Worm (Caenorhabditis elegans): ENCODE measurements around the gene ccep-97.

ccep-97 gene

ce11 chrV:4846507-4846906, 28.0 kb upstream of the ccep-97 start:
- no peak for TF ChIP-seq ceh-28 (tag; optimal IDR thresholded peaks at IDR 0.05)
- TF ChIP-seq lin-15B (tag; optimal IDR thresholded peaks at IDR 0.05): no peak
- no peak for TF ChIP-seq elt-1 (tag; optimal IDR thresholded peaks at IDR 0.05)
- TF ChIP-seq nhr-12 (tag; optimal IDR thresholded peaks at IDR 0.05): no peak
- no peak for TF ChIP-seq fos-1 (tag; optimal IDR thresholded peaks at IDR 0.05)
- no peak for TF ChIP-seq nhr-23 (tag; optimal IDR thresholded peaks at IDR 0.05)
- TF ChIP-seq nhr-11 (tag; optimal IDR thresholded peaks at IDR 0.05): no peak
- TF ChIP-seq pqm-1 (tag; optimal IDR thresholded peaks at IDR 0.05): no peak
- no peak for TF ChIP-seq nhr-43 (tag; optimal IDR thresholded peaks at IDR 0.05; ENCODE audit: poor library complexity, severe bottlenecking)
- no peak for TF ChIP-seq nhr-76 (tag; optimal IDR thresholded peaks at IDR 0.05)
- no peak for TF ChIP-seq ceh-9 (tag; optimal IDR thresholded peaks at IDR 0.05)
- no peak for TF ChIP-seq tbx-2 (tag; optimal IDR thresholded peaks at IDR 0.05)
- TF ChIP-seq mdl-1 (tag; optimal IDR thresholded peaks at IDR 0.05): no peak
- no peak for TF ChIP-seq ztf-4 (tag; optimal IDR thresholded peaks at IDR 0.05)
- no peak for TF ChIP-seq jun-1 (tag; optimal IDR thresholded peaks at IDR 0.05)
- TF ChIP-seq daf-12 (tag; optimal IDR thresholded peaks at IDR 0.05): no peak
- TF ChIP-seq nhr-25 (tag; optimal IDR thresholded peaks at IDR 0.05): no peak
- TF ChIP-seq ZK546.5 (tag; optimal IDR thresholded peaks at IDR 0.05): no peak
- TF ChIP-seq skn-1 (tag; optimal IDR thresholded peaks at IDR 0.05): no peak
- TF ChIP-seq fkh-2 (tag; optimal IDR thresholded peaks at IDR 0.05): no peak

- TF ChIP-seq ceh-28 (tag; optimal IDR thresholded peaks at IDR 0.05): peak; percentile 26
- peak; percentile 50 for TF ChIP-seq pha-4 (tag; optimal IDR thresholded peaks at IDR 0.05)
- TF ChIP-seq elt-2 (tag; optimal IDR thresholded peaks at IDR 0.05): peak; percentile 26
- TF ChIP-seq nhr-23 (tag; optimal IDR thresholded peaks at IDR 0.05): peak; percentile 8
- TF ChIP-seq pqm-1 (tag; optimal IDR thresholded peaks at IDR 0.05): peak; percentile 39
- no peak for TF ChIP-seq egl-27 (tag; optimal IDR thresholded peaks at IDR 0.05)
- TF ChIP-seq lin-39 (tag; optimal IDR thresholded peaks at IDR 0.05): peak; percentile 48
- TF ChIP-seq snpc-4 (tag; optimal IDR thresholded peaks at IDR 0.05): peak; percentile 48
- TF ChIP-seq ztf-11 (tag; optimal IDR thresholded peaks at IDR 0.05): no peak
- TF ChIP-seq nhr-25 (tag; optimal IDR thresholded peaks at IDR 0.05): peak; percentile 37
- peak; percentile 29 for TF ChIP-seq lin-15B (tag; optimal IDR thresholded peaks at IDR 0.05)
- peak; percentile 62 for TF ChIP-seq nfya-1 (tag; optimal IDR thresholded peaks at IDR 0.05; ENCODE audit: insufficient read depth)
- TF ChIP-seq hmg-11 (tag; optimal IDR thresholded peaks at IDR 0.05): peak; percentile 55
- TF ChIP-seq skn-1 (tag; optimal IDR thresholded peaks at IDR 0.05): no peak
- no peak for TF ChIP-seq unc-62 (GFP tag; optimal IDR thresholded peaks at IDR 0.05)
- no peak for TF ChIP-seq eor-1 (tag; optimal IDR thresholded peaks at IDR 0.05)
- no peak for TF ChIP-seq nhr-28 (tag; optimal IDR thresholded peaks at IDR 0.05)
Observed at ce11 chrV:4844591-4844990, 26.1 kb upstream of the ccep-97 start, which contains the start of gene abhd-5.2. Gene abhd-5.2, plus strand, starts transcription at chrV:4844685.

ce11 chrV:4842544-4842943, 24.1 kb upstream of the ccep-97 start, which contains the start of the genes cwp-2 and cwp-3:
Gene cwp-2, minus strand, starts transcription at chrV:4842644.
Gene cwp-3, plus strand, starts transcription at chrV:4842836.
- TF ChIP-seq snpc-4 (tag; optimal IDR thresholded peaks at IDR 0.05) (no peak), nhr-28 (tag; optimal IDR thresholded peaks at IDR 0.05) (no peak), mdl-1 (tag; optimal IDR thresholded peaks at IDR 0.05) (no peak), jun-1 (tag; optimal IDR thresholded peaks at IDR 0.05) (no peak), nhr-12 (tag; optimal IDR thresholded peaks at IDR 0.05) (no peak), nhr-77 (tag; optimal IDR thresholded peaks at IDR 0.05) (no peak), eor-1 (tag; optimal IDR thresholded peaks at IDR 0.05) (no peak), pqm-1 (tag; optimal IDR thresholded peaks at IDR 0.05) (no peak), nhr-11 (tag; optimal IDR thresholded peaks at IDR 0.05) (no peak), elt-1 (tag; optimal IDR thresholded peaks at IDR 0.05) (no peak), tbx-2 (tag; optimal IDR thresholded peaks at IDR 0.05) (no peak), egl-27 (tag; optimal IDR thresholded peaks at IDR 0.05) (no peak), ceh-82 (tag; optimal IDR thresholded peaks at IDR 0.05) (no peak)

- TF ChIP-seq unc-62 (GFP tag; optimal IDR thresholded peaks at IDR 0.05): no peak
- no peak for TF ChIP-seq lin-15B (tag; optimal IDR thresholded peaks at IDR 0.05)
- TF ChIP-seq nhr-77 (tag; optimal IDR thresholded peaks at IDR 0.05): no peak
- TF ChIP-seq nhr-11 (tag; optimal IDR thresholded peaks at IDR 0.05): no peak
- TF ChIP-seq ceh-82 (tag; optimal IDR thresholded peaks at IDR 0.05): no peak
- TF ChIP-seq nhr-237 (tag; optimal IDR thresholded peaks at IDR 0.05): no peak
- no peak for TF ChIP-seq skn-1 (tag; optimal IDR thresholded peaks at IDR 0.05)
- no peak for TF ChIP-seq R02D3.7 (tag; optimal IDR thresholded peaks at IDR 0.05)
- TF ChIP-seq eor-1 (tag; optimal IDR thresholded peaks at IDR 0.05): no peak
- TF ChIP-seq snpc-4 (tag; optimal IDR thresholded peaks at IDR 0.05): no peak
Observed at ce11 chrV:4841179-4841578, 22.7 kb upstream of the ccep-97 start, which contains the start of gene cwp-1. Gene cwp-1, minus strand, starts transcription at chrV:4841279.

Data from whole organism, L3 larva.